Fruit fly (Drosophila melanogaster): Measurements from ENCODE around the gene Fuca.
A peak's percentile ranks its signal among the peaks of the same experiment; 100 is the strongest.

The Fuca gene

DNA sequence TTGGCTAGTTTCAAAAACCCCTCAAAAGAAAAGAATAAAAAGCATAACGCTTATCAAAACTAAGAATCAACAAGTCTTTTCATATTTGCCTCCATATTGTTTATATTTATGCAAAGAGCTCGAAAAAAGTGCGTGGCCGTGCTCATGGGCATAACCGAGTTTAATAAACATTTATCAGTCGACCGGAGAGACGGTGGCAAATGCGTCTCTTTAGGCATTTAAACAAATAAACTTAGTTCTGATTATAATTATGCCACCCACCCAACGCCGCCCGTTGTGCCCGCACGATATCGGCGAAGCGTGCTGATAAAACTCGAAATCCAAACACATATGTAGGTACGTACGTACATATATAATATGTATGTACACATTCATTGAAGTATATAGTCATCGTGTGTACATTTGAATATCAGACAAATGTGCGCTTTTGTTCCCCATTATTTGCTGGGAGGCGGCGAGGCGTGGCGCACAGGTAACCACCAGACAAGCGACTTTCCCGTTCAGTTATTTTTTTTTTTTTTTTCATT lies 5.9 kb upstream of the Fuca start (continued):
- no peak for TF ChIP-seq pzg (GFP tag; optimal IDR thresholded peaks at IDR 0.05)
- no peak for TF ChIP-seq CG13775 (GFP tag; optimal IDR thresholded peaks at IDR 0.05)
- no peak for TF ChIP-seq D19A (tag; optimal IDR thresholded peaks at IDR 0.05)
- no peak for TF ChIP-seq Dll (GFP tag; IDR thresholded peaks at IDR 0.05; ENCODE audit: partially characterized antibody)
- no peak for TF ChIP-seq Camta (GFP tag; optimal IDR thresholded peaks at IDR 0.05)
- peak; percentile 51 for TF ChIP-seq gcm (GFP tag; optimal IDR thresholded peaks at IDR 0.05)
- no peak for TF ChIP-seq CG3163 (GFP tag; optimal IDR thresholded peaks at IDR 0.05)
- no peak for TF ChIP-seq CG32772 (GFP tag; IDR thresholded peaks at IDR 0.05)
- TF ChIP-seq Max (GFP tag; optimal IDR thresholded peaks at IDR 0.05) = no peak
- no peak for TF ChIP-seq CG43689 (GFP tag; IDR thresholded peaks at IDR 0.05)
- no peak for TF ChIP-seq CG17328 (GFP tag; IDR thresholded peaks at IDR 0.05)
- no peak for TF ChIP-seq CG11560 (tag; IDR thresholded peaks at IDR 0.05)
- no peak for TF ChIP-seq az2 (GFP tag; optimal IDR thresholded peaks at IDR 0.05)
- no peak for TF ChIP-seq gce (GFP tag; IDR thresholded peaks at IDR 0.05)
- no peak for TF ChIP-seq lola (GFP tag; optimal IDR thresholded peaks at IDR 0.05)
- TF ChIP-seq chinmo (GFP tag; IDR thresholded peaks at IDR 0.05; ENCODE audit: partially characterized antibody) = 0 out of 4 replicates have a peak, but pooled peaks have one; percentile 66
- TF ChIP-seq Rfx (GFP tag; IDR thresholded peaks at IDR 0.05) = peak; percentile 39; the same call in 1 of the 2 replicates
- no peak for TF ChIP-seq abd-A (tag; optimal IDR thresholded peaks at IDR 0.05)
- TF ChIP-seq tna (GFP tag; IDR thresholded peaks at IDR 0.05; ENCODE audit: partially characterized antibody) = no peak
- TF ChIP-seq Sry-δ (GFP tag; optimal IDR thresholded peaks at IDR 0.05) = no peak
- TF ChIP-seq kah (GFP tag; optimal IDR thresholded peaks at IDR 0.05) = peak; percentile 12
- no peak for TF ChIP-seq gt (GFP tag; IDR thresholded peaks at IDR 0.05)
- no peak for TF ChIP-seq br (optimal IDR thresholded peaks at IDR 0.05)
- no peak for TF ChIP-seq CG17186 (GFP tag; optimal IDR thresholded peaks at IDR 0.05)
- no peak for TF ChIP-seq ash1 (GFP tag; optimal IDR thresholded peaks at IDR 0.05)
- TF ChIP-seq pros (GFP tag; optimal IDR thresholded peaks at IDR 0.05) = peak; percentile 44
- no peak for TF ChIP-seq CG3995 (GFP tag; optimal IDR thresholded peaks at IDR 0.05)
- TF ChIP-seq PHDP (tag; optimal IDR thresholded peaks at IDR 0.05) = peak; percentile 47
- TF ChIP-seq CG10543 (GFP tag; optimal IDR thresholded peaks at IDR 0.05) = peak; percentile 65
- TF ChIP-seq pita (GFP tag; optimal IDR thresholded peaks at IDR 0.05) = no peak
- no peak for TF ChIP-seq CG9876 (GFP tag; optimal IDR thresholded peaks at IDR 0.05)
- TF ChIP-seq CG6683 (GFP tag; optimal IDR thresholded peaks at IDR 0.05) = peak; percentile 38
- no peak for TF ChIP-seq tup (GFP tag; optimal IDR thresholded peaks at IDR 0.05)
- no peak for TF ChIP-seq CoRest (tag; optimal IDR thresholded peaks at IDR 0.05)
- TF ChIP-seq Adf1 (GFP tag; IDR thresholded peaks at IDR 0.05) = no peak
- no peak for TF ChIP-seq CG33213 (GFP tag; optimal IDR thresholded peaks at IDR 0.05)
- TF ChIP-seq lbe (GFP tag; optimal IDR thresholded peaks at IDR 0.05) = no peak
- TF ChIP-seq CG12744 (GFP tag; optimal IDR thresholded peaks at IDR 0.05) = peak; percentile 1
- no peak for TF ChIP-seq hbn (GFP tag; IDR thresholded peaks at IDR 0.05; ENCODE audit: partially characterized antibody)
- TF ChIP-seq Atf6 (GFP tag; IDR thresholded peaks at IDR 0.05) = peak; percentile 40; the same call in 1 of the 2 replicates
- no peak for TF ChIP-seq C15 (GFP tag; IDR thresholded peaks at IDR 0.05)
- TF ChIP-seq CG4707 (GFP tag; optimal IDR thresholded peaks at IDR 0.05) = no peak
- TF ChIP-seq ci (GFP tag; IDR thresholded peaks at IDR 0.05) = no peak
- no peak for TF ChIP-seq CG32532 (GFP tag; IDR thresholded peaks at IDR 0.05)
- TF ChIP-seq Doc2 (GFP tag; IDR thresholded peaks at IDR 0.05) = no peak
- no peak for TF ChIP-seq CG5953 (GFP tag; IDR thresholded peaks at IDR 0.05)
- no peak for TF ChIP-seq CG10321 (GFP tag; IDR thresholded peaks at IDR 0.05)
- TF ChIP-seq CG1529 (GFP tag; optimal IDR thresholded peaks at IDR 0.05) = no peak
- TF ChIP-seq Deaf1 (tag; optimal IDR thresholded peaks at IDR 0.05) = no peak
- TF ChIP-seq jigr1 (GFP tag; IDR thresholded peaks at IDR 0.05) = no peak
- TF ChIP-seq Hr39 (optimal IDR thresholded peaks at IDR 0.05) = no peak
- TF ChIP-seq Ets65A (GFP tag) = no peak
